Fruit fly (Drosophila melanogaster) whole organism, embryonic: ENCODE measurements around the gene Gpdh3.
A peak's percentile ranks its signal among the peaks of the same experiment; 100 is the strongest.

Experiments used
- Aef1 ChIP-seq: fragments of 200-800 bp; sonication (Bioruptor generic); IDR thresholded peaks from 3 replicates; pipeline ENCODE4 v1.3.6; 2022; ENCODE audit warnings: missing biosample characterization, missing genetic modification characterization
- Atf3 ChIP-seq: fragments of 200-800 bp; sonication (Bioruptor generic); optimal IDR thresholded peaks from 3 replicates; lab custom pipeline; 2016; ENCODE audit warnings: missing biosample characterization, missing genetic modification characterization
- CG11560 ChIP-seq: fragments of 200-800 bp; sonication (Bioruptor generic); IDR thresholded peaks from 3 replicates; pipeline ENCODE4 v1.3.6; 2022; ENCODE audit warnings: missing biosample characterization, missing genetic modification characterization
- CG12659 ChIP-seq: fragments of 200-800 bp; sonication (Bioruptor generic); optimal IDR thresholded peaks from 3 replicates; lab custom pipeline; 2017; ENCODE audit warnings: mild to moderate bottlenecking, missing biosample characterization, missing genetic modification reagents, missing genetic modification characterization
- CG12769 ChIP-seq: fragments of 200-800 bp; sonication (Bioruptor generic); optimal IDR thresholded peaks from 2 replicates; lab custom pipeline; 2019; ENCODE audit warnings: missing biosample characterization, mild to moderate bottlenecking, missing genetic modification characterization, moderate library complexity
- CG14050 ChIP-seq: fragments of 200-800 bp; sonication (Bioruptor generic); IDR thresholded peaks from 3 replicates; pipeline ENCODE4 v1.3.6; 2022; ENCODE audit warnings: missing biosample characterization, missing genetic modification characterization
- CG14965 ChIP-seq: fragments of 200-800 bp; sonication (Bioruptor generic); optimal IDR thresholded peaks from 2 replicates; lab custom pipeline; 2016; ENCODE audit warnings: missing biosample characterization, missing genetic modification characterization, borderline replicate concordance
- CG1603 ChIP-seq: fragments of 200-800 bp; sonication (Bioruptor generic); optimal IDR thresholded peaks from 2 replicates; lab custom pipeline; 2019; ENCODE audit warnings: missing biosample characterization, mild to moderate bottlenecking, missing genetic modification characterization, moderate library complexity
- CG1792 ChIP-seq: fragments of 200-800 bp; sonication (Bioruptor generic); optimal IDR thresholded peaks from 2 replicates; lab custom pipeline; 2016; ENCODE audit warnings: missing biosample characterization, missing genetic modification characterization
- CG3163 ChIP-seq: fragments of 200-800 bp; sonication (Bioruptor generic); optimal IDR thresholded peaks from 3 replicates; lab custom pipeline; 2016; ENCODE audit warnings: missing biosample characterization, missing genetic modification characterization
- CG3995 ChIP-seq: fragments of 200-800 bp; sonication (Bioruptor generic); optimal IDR thresholded peaks from 3 replicates; lab custom pipeline; 2016; ENCODE audit warnings: missing biosample characterization, missing genetic modification characterization
- CG6175 ChIP-seq: fragments of 200-800 bp; sonication (Bioruptor generic); IDR thresholded peaks from 3 replicates; pipeline ENCODE4 v1.3.6; 2022; ENCODE audit warnings: missing biosample characterization, missing genetic modification characterization
- CG6654 ChIP-seq: fragments of 200-800 bp; sonication (Bioruptor generic); optimal IDR thresholded peaks from 2 replicates; lab custom pipeline; 2017; ENCODE audit warnings: missing biosample characterization, mild to moderate bottlenecking, missing genetic modification characterization
- CG9932 ChIP-seq: fragments of 200-800 bp; sonication (Bioruptor generic); IDR thresholded peaks from 2 replicates; pipeline ENCODE4 v1.3.6; 2022; ENCODE audit warnings: missing biosample characterization, missing genetic modification characterization
- CrebB ChIP-seq: fragments of 200-800 bp; sonication (Bioruptor generic); optimal IDR thresholded peaks from 3 replicates; lab custom pipeline; 2018; ENCODE audit warnings: missing biosample characterization, mild to moderate bottlenecking, missing genetic modification characterization
- Fer1 ChIP-seq: fragments of 200-800 bp; sonication (Bioruptor generic); optimal IDR thresholded peaks from 2 replicates; lab custom pipeline; 2017; ENCODE audit warnings: missing biosample characterization, mild to moderate bottlenecking, missing genetic modification characterization
- Fer2 ChIP-seq: fragments of 200-800 bp; sonication (Bioruptor generic); optimal IDR thresholded peaks from 2 replicates; lab custom pipeline; 2018; ENCODE audit warnings: missing biosample characterization, mild to moderate bottlenecking, missing genetic modification characterization, moderate library complexity
- HLH4C ChIP-seq: fragments of 200-800 bp; sonication (Bioruptor generic); IDR thresholded peaks from 3 replicates; pipeline ENCODE4 v1.3.6; 2022; ENCODE audit warnings: missing biosample characterization, missing genetic modification characterization; ENCODE audit not compliant: partially characterized antibody
- Hmx ChIP-seq: fragments of 200-800 bp; sonication (Bioruptor generic); optimal IDR thresholded peaks from 2 replicates; lab custom pipeline; 2016; ENCODE audit warnings: missing biosample characterization, missing genetic modification characterization
- Jarid2 ChIP-seq: fragments of 200-800 bp; sonication (Bioruptor generic); optimal IDR thresholded peaks from 3 replicates; lab custom pipeline; 2017; ENCODE audit warnings: mild to moderate bottlenecking, missing biosample characterization, missing genetic modification reagents, missing genetic modification characterization
- Lhr ChIP-seq: fragments of 200-800 bp; sonication (Bioruptor generic); optimal IDR thresholded peaks from 3 replicates; lab custom pipeline; 2017; ENCODE audit warnings: mild to moderate bottlenecking, missing biosample characterization, missing genetic modification reagents, missing genetic modification characterization
- Stat92E ChIP-seq, 3 experiments: fragments of >200 bp in 2 of 3; fragments of 200-800 bp in 1 of 3; sonication (Bioruptor generic) in 1 of 3; optimal IDR thresholded peaks; 2 replicates each; lab custom pipeline; 2017 to 2019; ENCODE audit warnings: missing biosample characterization in 3 of 3, missing genetic modification characterization in 3 of 3, mild to moderate bottlenecking in 1 of 3, moderate library complexity in 1 of 3
- Tbp ChIP-seq: fragments of >200 bp; optimal IDR thresholded peaks from 2 replicates; lab custom pipeline; 2018; ENCODE audit warnings: missing biosample characterization, missing genetic modification characterization
- Usf ChIP-seq: fragments of 200-800 bp; sonication (Bioruptor generic); optimal IDR thresholded peaks from 2 replicates; lab custom pipeline; 2017; ENCODE audit warnings: missing genotype, missing biosample characterization, missing genetic modification characterization
- YL-1 ChIP-seq: fragments of 200-800 bp; sonication (Bioruptor generic); optimal IDR thresholded peaks from 3 replicates; lab custom pipeline; 2017; ENCODE audit warnings: missing biosample characterization, mild to moderate bottlenecking, missing genetic modification characterization
- bigmax ChIP-seq: fragments of 200-800 bp; sonication (Bioruptor generic); optimal IDR thresholded peaks from 2 replicates; lab custom pipeline; 2018; ENCODE audit warnings: missing biosample characterization, mild to moderate bottlenecking, missing genetic modification characterization
- btn ChIP-seq: fragments of 200-800 bp; sonication (Bioruptor generic); optimal IDR thresholded peaks from 2 replicates; lab custom pipeline; 2016; ENCODE audit warnings: missing biosample characterization, missing genetic modification characterization
- chm ChIP-seq: fragments of 200-800 bp; sonication (Bioruptor generic); IDR thresholded peaks from 2 replicates; pipeline ENCODE4 v1.3.6; 2022; ENCODE audit warnings: missing biosample characterization, missing genetic modification characterization
- chn ChIP-seq: fragments of 200-800 bp; sonication (Bioruptor generic); optimal IDR thresholded peaks from 2 replicates; lab custom pipeline; 2016; ENCODE audit warnings: missing biosample characterization, missing genetic modification characterization
- corto ChIP-seq: fragments of 200-800 bp; sonication (Bioruptor generic); optimal IDR thresholded peaks from 2 replicates; lab custom pipeline; 2016; ENCODE audit warnings: missing biosample characterization, mild to moderate bottlenecking, missing genetic modification characterization, moderate library complexity
- croc ChIP-seq: fragments of 200-800 bp; sonication (Bioruptor generic); conservative IDR thresholded peaks from 3 replicates; pipeline ENCODE4 v1.3.6; 2022; ENCODE audit warnings: missing biosample characterization, missing genetic modification characterization
- disco-r ChIP-seq: fragments of 200-800 bp; sonication (Bioruptor generic); optimal IDR thresholded peaks from 2 replicates; lab custom pipeline; 2016; ENCODE audit warnings: missing biosample characterization, missing genetic modification characterization
- dpn ChIP-seq, 2 experiments: fragments of 200-800 bp; sonication (Bioruptor generic); optimal IDR thresholded peaks; 3 replicates each; lab custom pipeline; 2016; ENCODE audit warnings: missing biosample characterization in 2 of 2, missing genetic modification characterization in 2 of 2
- fd3F ChIP-seq: fragments of 200-800 bp; sonication (Bioruptor generic); optimal IDR thresholded peaks from 2 replicates; lab custom pipeline; 2018; ENCODE audit warnings: missing biosample characterization, mild to moderate bottlenecking, missing genetic modification characterization, moderate library complexity
- fru ChIP-seq: fragments of >200 bp; optimal IDR thresholded peaks from 2 replicates; lab custom pipeline; 2017
- ftz-f1 ChIP-seq: fragments of 200-800 bp; sonication (Bioruptor generic); optimal IDR thresholded peaks from 2 replicates; lab custom pipeline; 2016; ENCODE audit warnings: missing biosample characterization, missing genetic modification characterization
- inv ChIP-seq: fragments of 200-800 bp; sonication (Bioruptor generic); IDR thresholded peaks from 2 replicates; pipeline ENCODE4 v1.3.6; 2022; ENCODE audit warnings: missing biosample characterization, missing genetic modification characterization; ENCODE audit not compliant: partially characterized antibody
- lmd ChIP-seq: fragments of 200-800 bp; sonication (Bioruptor generic); IDR thresholded peaks from 2 replicates; pipeline ENCODE4 v1.3.6; 2022; ENCODE audit warnings: missing biosample characterization, missing genetic modification characterization
- lola ChIP-seq, 3 experiments: fragments of >200 bp in 2 of 3; fragments of 200-800 bp in 1 of 3; sonication (Bioruptor generic) in 1 of 3; optimal IDR thresholded peaks; 2 replicates each; lab custom pipeline; 2017 to 2019; ENCODE audit warnings: missing biosample characterization in 3 of 3, missing genetic modification characterization in 3 of 3, mild to moderate bottlenecking in 1 of 3, moderate library complexity in 1 of 3
- nerfin-2 ChIP-seq: fragments of 200-800 bp; sonication (Bioruptor generic); IDR thresholded peaks from 2 replicates; pipeline ENCODE4 v1.3.6; 2022; ENCODE audit warnings: missing biosample characterization, missing genetic modification characterization; ENCODE audit not compliant: partially characterized antibody
- oc ChIP-seq: fragments of 200-800 bp; sonication (Bioruptor generic); optimal IDR thresholded peaks from 2 replicates; lab custom pipeline; 2018; ENCODE audit warnings: missing biosample characterization, mild to moderate bottlenecking, missing genetic modification characterization, moderate library complexity
- onecut ChIP-seq: fragments of 200-800 bp; sonication (Bioruptor generic); IDR thresholded peaks from 2 replicates; pipeline ENCODE4 v1.3.6; 2022; ENCODE audit warnings: missing biosample characterization, missing genetic modification characterization
- pum ChIP-seq: fragments of 200-800 bp; sonication (Bioruptor generic); optimal IDR thresholded peaks from 2 replicates; lab custom pipeline; 2016; ENCODE audit warnings: missing biosample characterization, missing genetic modification characterization
- pzg ChIP-seq: fragments of 200-800 bp; sonication (Bioruptor generic); optimal IDR thresholded peaks from 3 replicates; lab custom pipeline; 2018; ENCODE audit warnings: missing biosample characterization, mild to moderate bottlenecking, missing genetic modification characterization, moderate library complexity
- salm ChIP-seq: fragments of 200-800 bp; sonication (Bioruptor generic); optimal IDR thresholded peaks from 2 replicates; lab custom pipeline; 2018; ENCODE audit warnings: missing biosample characterization, mild to moderate bottlenecking, missing genetic modification characterization
- sqz ChIP-seq: fragments of 200-800 bp; sonication (Bioruptor generic); optimal IDR thresholded peaks from 3 replicates; lab custom pipeline; 2018; ENCODE audit warnings: missing biosample characterization, mild to moderate bottlenecking, missing genetic modification characterization
- tll ChIP-seq, 2 experiments: fragments of 200-800 bp in 1 of 2; fragments of >200 bp in 1 of 2; sonication (Bioruptor generic) in 1 of 2; optimal IDR thresholded peaks; 2 replicates each; lab custom pipeline; 2017 to 2019; ENCODE audit warnings: missing biosample characterization in 2 of 2, missing genetic modification characterization in 2 of 2, mild to moderate bottlenecking in 1 of 2, moderate library complexity in 1 of 2
- toy ChIP-seq: fragments of 200-800 bp; sonication (Bioruptor generic); IDR thresholded peaks from 2 replicates; pipeline ENCODE4 v1.3.6; 2022; ENCODE audit warnings: missing biosample characterization, missing genetic modification characterization
- trem ChIP-seq: fragments of 200-800 bp; optimal IDR thresholded peaks from 3 replicates; lab custom pipeline; 2019; ENCODE audit warnings: missing biosample characterization, mild to moderate bottlenecking, missing genetic modification characterization, moderate library complexity
- vnd ChIP-seq: fragments of 200-800 bp; sonication (Bioruptor generic); IDR thresholded peaks from 3 replicates; pipeline ENCODE4 v1.3.6; 2022; ENCODE audit warnings: missing biosample characterization, missing genetic modification characterization; ENCODE audit not compliant: partially characterized antibody

Gpdh3 gene

dm6 chr3R:22381077-22381476 is 758 bp upstream of the Gpdh3 start, which contains the start of gene CG43342 (continued):
- peak; percentile 85 for TF ChIP-seq nerfin-2
- peak; percentile 71; the same call in 2 of the 3 replicates for TF ChIP-seq CG11560 (tag; lab: Robert Waterston, UW)
- TF ChIP-seq Fer1 (GFP tag; lab: Kevin White, UChicago): no peak
- no peak for TF ChIP-seq CG3995 (GFP tag; lab: Kevin White, UChicago)
- no peak for TF ChIP-seq ftz-f1 (GFP tag; lab: Kevin White, UChicago)
- TF ChIP-seq chm (GFP tag; lab: Robert Waterston, UW): no peak
- TF ChIP-seq fru (lab: Kevin White, UChicago): no peak
- no peak for TF ChIP-seq Usf (GFP tag; lab: Kevin White, UChicago)
- TF ChIP-seq chn (GFP tag; lab: Kevin White, UChicago): no peak
- no peak for TF ChIP-seq CG12659 (GFP tag; lab: Kevin White, UChicago)
- TF ChIP-seq sqz (GFP tag; lab: Kevin White, UChicago): no peak
- no peak for TF ChIP-seq toy (GFP tag; lab: Robert Waterston, UW)
- no peak for TF ChIP-seq CrebB
- TF ChIP-seq dpn (GFP tag; optimal IDR thresholded peaks at IDR 0.05; lab: Kevin White, UChicago): no peak
- TF ChIP-seq CG6654 (GFP tag; lab: Kevin White, UChicago): no peak
- TF ChIP-seq lmd (GFP tag; lab: Robert Waterston, UW): no peak
- no peak for TF ChIP-seq Tbp (GFP tag; lab: Kevin White, UChicago)
- no peak for TF ChIP-seq CG9932 (GFP tag; lab: Robert Waterston, UW)
- no peak for TF ChIP-seq CG14965 (GFP tag; lab: Kevin White, UChicago)
- peak; percentile 49; the same call in 1 of the 2 replicates for TF ChIP-seq inv
- no peak for TF ChIP-seq Aef1 (GFP tag; lab: Robert Waterston, UW)
- no peak for TF ChIP-seq CG6175 (GFP tag; lab: Robert Waterston, UW)
- TF ChIP-seq CG1792: no peak
- TF ChIP-seq Fer2 (tag; lab: Kevin White, UChicago): no peak
- TF ChIP-seq pum: no peak
- TF ChIP-seq onecut (GFP tag; lab: Robert Waterston, UW): no peak
- no peak for TF ChIP-seq fd3F (GFP tag; lab: Kevin White, UChicago)
- TF ChIP-seq Hmx: no peak
- TF ChIP-seq Stat92E (GFP tag; optimal IDR thresholded peaks at IDR 0.05; lab: Kevin White, UChicago): no peak
- no peak for TF ChIP-seq oc (tag; lab: Kevin White, UChicago)
- TF ChIP-seq trem (tag; lab: Kevin White, UChicago): peak; percentile 57
- TF ChIP-seq CG1603: peak; percentile 37
- TF ChIP-seq YL-1 (GFP tag; lab: Kevin White, UChicago): no peak
- no peak for TF ChIP-seq CG3163 (GFP tag; lab: Kevin White, UChicago)
- TF ChIP-seq pzg (GFP tag; lab: Kevin White, UChicago): peak; percentile 40
- TF ChIP-seq tll (GFP tag; optimal IDR thresholded peaks at IDR 0.05; lab: Kevin White, UChicago): no peak
- no peak for TF ChIP-seq bigmax (GFP tag; lab: Kevin White, UChicago)
- no peak for TF ChIP-seq disco-r (GFP tag; lab: Kevin White, UChicago)
- TF ChIP-seq Jarid2 (GFP tag; lab: Kevin White, UChicago): no peak
- no peak for TF ChIP-seq salm (tag; lab: Kevin White, UChicago)
- TF ChIP-seq Lhr: no peak
- no peak for TF ChIP-seq Atf3
- TF ChIP-seq CG14050: no peak
- peak; percentile 80 for TF ChIP-seq vnd
- no peak for TF ChIP-seq btn (GFP tag; lab: Kevin White, UChicago)
- TF ChIP-seq CG12769: no peak
- TF ChIP-seq croc: no peak
- TF ChIP-seq corto (GFP tag; lab: Kevin White, UChicago): no peak
- peak; percentile 92 for TF ChIP-seq HLH4C (GFP tag; lab: Robert Waterston, UW)
- no peak for TF ChIP-seq lola (GFP tag; optimal IDR thresholded peaks at IDR 0.05; lab: Kevin White, UChicago)
